Worm (Caenorhabditis elegans): ENCODE data around the gene F36G9.15.

The F36G9.15 gene

DNA sequence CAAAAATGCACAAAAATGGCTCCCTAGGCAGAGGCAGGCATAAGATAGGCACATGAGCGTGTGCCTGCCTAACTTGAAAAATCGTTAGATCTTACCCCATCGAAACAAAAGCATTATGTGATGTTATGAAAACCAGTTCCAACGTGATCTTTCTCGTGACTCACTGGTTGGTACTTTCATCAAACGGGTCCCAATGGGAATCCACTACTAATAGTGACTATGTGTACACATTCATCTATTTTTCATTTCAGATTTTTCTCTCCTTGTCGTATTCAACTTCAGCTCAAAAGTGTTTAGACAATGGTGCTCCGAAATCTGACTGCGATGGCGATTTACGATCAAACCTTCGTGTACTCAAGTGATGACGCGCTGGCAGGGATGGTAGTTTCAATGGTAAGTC is 29.7 kb upstream of the F36G9.15 start, which contains the start of gene srx-43:
TSS of gene srx-43 (plus strand) at position 301 of the 400 bp plus-strand sequence.
- TF ChIP-seq T26A5.8 (tag; optimal IDR thresholded peaks at IDR 0.05) (no peak), lin-35 (GFP tag; optimal IDR thresholded peaks at IDR 0.05) (no peak), efl-1 (GFP tag; optimal IDR thresholded peaks at IDR 0.05) (no peak), hmg-20 (GFP tag; IDR thresholded peaks at IDR 0.05) (no peak), F22D6.2 (tag; optimal IDR thresholded peaks at IDR 0.05) (no peak), nhr-120 (GFP tag; IDR thresholded peaks at IDR 0.05) (no peak), F55B11.4 (tag; optimal IDR thresholded peaks at IDR 0.05; ENCODE audit: borderline replicate concordance, insufficient read depth) (no peak), D2030.7 (GFP tag; IDR thresholded peaks at IDR 0.05) (no peak), let-526 (GFP tag; IDR thresholded peaks at IDR 0.05) (no peak), rec-8 (tag; optimal IDR thresholded peaks at IDR 0.05) (no peak), hlh-12 (tag; optimal IDR thresholded peaks at IDR 0.05) (no peak), madf-10 (tag; optimal IDR thresholded peaks at IDR 0.05) (no peak), nfya-2 (GFP tag; IDR thresholded peaks at IDR 0.05) (no peak), tbx-9 (tag; optimal IDR thresholded peaks at IDR 0.05; ENCODE audit: borderline replicate concordance) (no peak), K11D2.4 (GFP tag; IDR thresholded peaks at IDR 0.05) (no peak), madf-8 (GFP tag; conservative IDR thresholded peaks at IDR 0.05) (no peak), aptf-3 (GFP tag; IDR thresholded peaks at IDR 0.05) (no peak)

DNA sequence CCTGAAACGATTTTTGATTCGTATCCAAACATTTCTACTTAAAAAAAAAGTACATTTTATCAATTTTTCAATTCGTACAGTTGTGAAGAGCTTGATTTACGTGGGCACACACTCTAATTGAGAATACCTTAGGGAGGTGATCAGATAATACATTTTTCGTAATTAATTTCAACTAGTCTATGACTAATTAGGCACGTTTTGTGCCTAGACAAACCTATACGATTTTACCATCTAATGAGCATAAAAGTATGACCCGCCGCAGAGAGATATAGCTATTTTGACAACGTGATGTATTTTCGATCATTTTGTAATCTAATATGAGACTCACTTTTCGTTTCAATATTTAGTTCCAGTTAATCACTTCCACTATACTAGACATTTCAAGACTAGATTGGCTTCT is 29.0 kb upstream of the F36G9.15 start:
- TF ChIP-seq bed-2 (GFP tag; IDR thresholded peaks at IDR 0.05) (no peak), F33H1.4 (GFP tag; IDR thresholded peaks at IDR 0.05) (no peak), attf-6 (GFP tag; IDR thresholded peaks at IDR 0.05) (no peak), mes-4 (tag; optimal IDR thresholded peaks at IDR 0.05) (no peak), B0336.3 (GFP tag; IDR thresholded peaks at IDR 0.05) (no peak), efl-1 (GFP tag; optimal IDR thresholded peaks at IDR 0.05) (no peak), snpc-1.1 (tag; optimal IDR thresholded peaks at IDR 0.05; ENCODE audit: insufficient read depth) (no peak), lag-1 (GFP tag; IDR thresholded peaks at IDR 0.05) (no peak), egl-44 (GFP tag; IDR thresholded peaks at IDR 0.05) (no peak), hlh-12 (tag; optimal IDR thresholded peaks at IDR 0.05) (no peak), ceh-100 (GFP tag; IDR thresholded peaks at IDR 0.05) (no peak), B0035.1 (tag; optimal IDR thresholded peaks at IDR 0.05) (no peak), madf-3 (GFP tag; IDR thresholded peaks at IDR 0.05) (no peak), zim-3 (tag; optimal IDR thresholded peaks at IDR 0.05) (no peak), mxl-1 (tag; optimal IDR thresholded peaks at IDR 0.05) (no peak), hmg-20 (GFP tag; IDR thresholded peaks at IDR 0.05) (no peak), Y67H2A.10 (GFP tag; conservative IDR thresholded peaks at IDR 0.05) (no peak), hsf-1 (GFP tag; IDR thresholded peaks at IDR 0.05) (no peak)

DNA sequence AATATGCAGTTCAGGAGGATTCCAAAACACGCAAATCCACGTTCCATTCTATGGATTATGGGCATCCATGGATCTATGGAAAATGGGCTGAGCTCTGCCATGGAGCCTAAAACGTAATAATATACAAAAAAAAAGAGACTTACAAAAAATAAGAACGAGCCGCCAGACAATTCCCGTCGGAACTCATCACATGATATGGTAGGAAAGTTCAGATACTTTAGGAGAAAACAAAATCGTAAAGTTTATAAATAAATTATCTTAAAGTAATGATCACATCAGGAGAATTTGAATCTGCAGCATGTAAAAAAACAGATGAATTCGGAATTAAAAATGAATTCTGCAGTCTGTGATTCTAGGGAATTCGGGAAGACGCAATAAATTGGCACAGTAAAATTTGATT is 27.7 kb upstream of the F36G9.15 start, which contains the start of gene str-232:
TSS of gene str-232 (minus strand) at position 101 of the 400 bp plus-strand sequence.
- TF ChIP-seq B0261.1 (tag; optimal IDR thresholded peaks at IDR 0.05) (no peak), lin-26 (GFP tag; IDR thresholded peaks at IDR 0.05) (no peak), ztf-18 (tag; optimal IDR thresholded peaks at IDR 0.05) (no peak), dox-1 (GFP tag; IDR thresholded peaks at IDR 0.05) (no peak), nfyb-1 (GFP tag; IDR thresholded peaks at IDR 0.05) (no peak), hmg-20 (GFP tag; IDR thresholded peaks at IDR 0.05) (no peak), F23B12.7 (tag; optimal IDR thresholded peaks at IDR 0.05; ENCODE audit: insufficient read depth) (no peak), ceh-40 (GFP tag; IDR thresholded peaks at IDR 0.05) (no peak), efl-1 (GFP tag; optimal IDR thresholded peaks at IDR 0.05) (no peak), ets-4 (GFP tag; optimal IDR thresholded peaks at IDR 0.05) (no peak), tbp1 (GFP tag; optimal IDR thresholded peaks at IDR 0.05) (no peak), ceh-58 (GFP tag; IDR thresholded peaks at IDR 0.05) (no peak), madf-10 (tag; optimal IDR thresholded peaks at IDR 0.05) (no peak), bed-1 (GFP tag; IDR thresholded peaks at IDR 0.05) (no peak), C17E4.6 (GFP tag; IDR thresholded peaks at IDR 0.05) (no peak), dpl-1 (GFP tag; optimal IDR thresholded peaks at IDR 0.05) (no peak), let-526 (GFP tag; IDR thresholded peaks at IDR 0.05) (no peak), T26A5.8 (tag; optimal IDR thresholded peaks at IDR 0.05) (no peak)
